Worm (Caenorhabditis elegans) whole organism, young adult: Measurements from ENCODE around the gene H10D18.1.
A peak's percentile ranks its signal among the peaks of the same experiment; 100 is the strongest.

Experiments used
- B0336.3 ChIP-seq: fragments of 200-800 bp; sonication (Bioruptor generic); IDR thresholded peaks from 2 replicates; pipeline ENCODE4 v1.3.6; 2022; ENCODE audit warnings: missing genetic modification characterization, missing compliant biosample characterization
- F33H1.4 ChIP-seq: fragments of 200-800 bp; sonication (Bioruptor generic); IDR thresholded peaks from 2 replicates; pipeline ENCODE4 v1.3.6; 2022; ENCODE audit warnings: missing genetic modification reagents, missing genetic modification characterization, missing compliant biosample characterization
- F52B5.7 ChIP-seq: sonication (generic microtip); optimal IDR thresholded peaks from 2 replicates; lab custom pipeline; 2016; ENCODE audit warnings: mild to moderate bottlenecking, missing genetic modification characterization, missing compliant biosample characterization
- F55B11.4 ChIP-seq: sonication (generic microtip); optimal IDR thresholded peaks from 2 replicates; lab custom pipeline; 2016; ENCODE audit warnings: missing compliant biosample characterization, missing genetic modification characterization, borderline replicate concordance; ENCODE audit not compliant: insufficient read depth
- K12H6.12 ChIP-seq: fragments of 200-800 bp; sonication (Bioruptor generic); optimal IDR thresholded peaks from 2 replicates; lab custom pipeline; 2018; ENCODE audit warnings: mild to moderate bottlenecking, missing genetic modification characterization, missing compliant biosample characterization
- T07F8.4 ChIP-seq: sonication (generic microtip); optimal IDR thresholded peaks from 2 replicates; lab custom pipeline; 2016; ENCODE audit warnings: mild to moderate bottlenecking, missing genetic modification characterization, moderate library complexity, missing compliant biosample characterization
- Y53F4B.3 ChIP-seq: fragments of 200-800 bp; sonication (Bioruptor generic); IDR thresholded peaks from 2 replicates; pipeline ENCODE4 v1.3.6; 2022; ENCODE audit warnings: missing genetic modification reagents, missing genetic modification characterization, missing compliant biosample characterization
- Y67H2A.10 ChIP-seq: fragments of 200-800 bp; sonication (Bioruptor generic); conservative IDR thresholded peaks from 2 replicates; pipeline ENCODE4 v1.3.6; 2022; ENCODE audit warnings: missing genetic modification reagents, missing genetic modification characterization, missing compliant biosample characterization
- Y79H2A.3 ChIP-seq: fragments of 200-800 bp; sonication (Bioruptor generic); conservative IDR thresholded peaks from 2 replicates; pipeline ENCODE4 v1.3.6; 2022; ENCODE audit warnings: missing genetic modification reagents, missing genetic modification characterization, missing compliant biosample characterization
- ZK185.1 ChIP-seq: sonication (generic microtip); optimal IDR thresholded peaks from 2 replicates; lab custom pipeline; 2016; ENCODE audit warnings: mild to moderate bottlenecking, missing genetic modification characterization, missing compliant biosample characterization; ENCODE audit not compliant: poor library complexity, severe bottlenecking
- ama-1 ChIP-seq, 3 experiments: fragments of 150-350 bp in 1 of 3; sonication (generic microtip) in 2 of 3; optimal IDR thresholded peaks; 2 replicates each; lab custom pipeline; 2014 to 2018; ENCODE audit warnings: missing biosample characterization in 2 of 3, missing genetic modification characterization in 2 of 3, missing genetic modification reagents in 2 of 3
- attf-5 ChIP-seq: fragments of 200-800 bp; sonication (Bioruptor generic); optimal IDR thresholded peaks from 2 replicates; lab custom pipeline; 2018; ENCODE audit warnings: mild to moderate bottlenecking, missing genetic modification characterization, missing compliant biosample characterization
- cebp-1 ChIP-seq, 2 experiments: fragments of 200-800 bp in 1 of 2; sonication (Bioruptor generic) in 1 of 2; sonication (generic microtip) in 1 of 2; IDR thresholded peaks in 1 of 2; optimal IDR thresholded peaks in 1 of 2; 2 replicates each; pipeline versions ENCODE4 v1.3.6 to Lab custom; 2017 to 2022; ENCODE audit warnings: missing compliant biosample characterization in 2 of 2, missing genetic modification characterization in 2 of 2, mild to moderate bottlenecking in 1 of 2, missing genetic modification reagents in 1 of 2, moderate library complexity in 1 of 2
- ceh-27 ChIP-seq: fragments of 200-800 bp; sonication (Bioruptor generic); optimal IDR thresholded peaks from 2 replicates; lab custom pipeline; 2018; ENCODE audit warnings: mild to moderate bottlenecking, missing genetic modification characterization, moderate library complexity, missing compliant biosample characterization
- ceh-79 ChIP-seq: sonication (generic microtip); optimal IDR thresholded peaks from 2 replicates; lab custom pipeline; 2017; ENCODE audit warnings: mild to moderate bottlenecking, missing genetic modification characterization, missing compliant biosample characterization
- ceh-91 ChIP-seq: fragments of 200-800 bp; sonication (Bioruptor generic); IDR thresholded peaks from 2 replicates; pipeline ENCODE4 v1.3.6; 2022; ENCODE audit warnings: missing genetic modification reagents, missing genetic modification characterization, missing compliant biosample characterization
- chd-7 ChIP-seq: sonication (generic microtip); optimal IDR thresholded peaks from 2 replicates; lab custom pipeline; 2016; ENCODE audit warnings: mild to moderate bottlenecking, missing genetic modification characterization, moderate library complexity, missing compliant biosample characterization
- egl-44 ChIP-seq: fragments of 200-800 bp; sonication (Bioruptor generic); IDR thresholded peaks from 2 replicates; pipeline ENCODE4 v1.3.6; 2022; ENCODE audit warnings: missing genetic modification reagents, missing genetic modification characterization, missing compliant biosample characterization
- egrh-3 ChIP-seq: fragments of 200-800 bp; sonication (Bioruptor generic); IDR thresholded peaks from 2 replicates; pipeline ENCODE4 v1.3.6; 2022; ENCODE audit warnings: missing genetic modification reagents, missing genetic modification characterization, missing compliant biosample characterization
- ekl-4 ChIP-seq: fragments of 200-800 bp; sonication (Bioruptor generic); IDR thresholded peaks from 2 replicates; pipeline ENCODE4 v1.3.6; 2022; ENCODE audit warnings: missing genetic modification reagents, missing genetic modification characterization, missing compliant biosample characterization
- hmg-1.2 ChIP-seq: fragments of 200-800 bp; sonication (Bioruptor generic); IDR thresholded peaks from 2 replicates; pipeline ENCODE4 v1.3.6; 2022; ENCODE audit warnings: missing genetic modification reagents, missing genetic modification characterization, missing compliant biosample characterization
- hrde-1 ChIP-seq: sonication (generic microtip); optimal IDR thresholded peaks from 2 replicates; lab custom pipeline; 2016; ENCODE audit warnings: missing genetic modification characterization, mild to moderate bottlenecking, missing compliant biosample characterization, moderate library complexity, missing genotype, missing genetic modification reagents, borderline replicate concordance
- lag-1 ChIP-seq: fragments of 200-800 bp; sonication (Bioruptor generic); IDR thresholded peaks from 2 replicates; pipeline ENCODE4 v1.3.6; 2022; ENCODE audit warnings: missing genetic modification reagents, missing genetic modification characterization, missing compliant biosample characterization
- let-526 ChIP-seq: fragments of 200-800 bp; sonication (Bioruptor generic); IDR thresholded peaks from 2 replicates; pipeline ENCODE4 v1.3.6; 2022; ENCODE audit warnings: missing genetic modification reagents, missing genetic modification characterization, missing compliant biosample characterization
- lin-40 ChIP-seq: sonication (generic microtip); optimal IDR thresholded peaks from 2 replicates; lab custom pipeline; 2016; ENCODE audit warnings: missing genetic modification characterization, mild to moderate bottlenecking, missing compliant biosample characterization, missing genotype, missing genetic modification reagents
- madf-6 ChIP-seq: fragments of 200-800 bp; sonication (Bioruptor generic); IDR thresholded peaks from 2 replicates; pipeline ENCODE4 v1.3.6; 2022; ENCODE audit warnings: missing genetic modification reagents, missing genetic modification characterization, missing compliant biosample characterization
- nfya-2 ChIP-seq: fragments of 200-800 bp; sonication (Bioruptor generic); IDR thresholded peaks from 2 replicates; pipeline ENCODE4 v1.3.6; 2022; ENCODE audit warnings: missing genetic modification reagents, missing genetic modification characterization, missing compliant biosample characterization
- nhr-80 ChIP-seq: sonication (generic microtip); optimal IDR thresholded peaks from 2 replicates; lab custom pipeline; 2016; ENCODE audit warnings: missing genetic modification characterization, missing compliant biosample characterization
- rec-8 ChIP-seq, 2 experiments: sonication (generic microtip); optimal IDR thresholded peaks; 2 replicates each; lab custom pipeline; 2016; ENCODE audit warnings: mild to moderate bottlenecking in 2 of 2, missing genetic modification characterization in 2 of 2, missing genetic modification reagents in 2 of 2, missing genotype in 2 of 2, missing biosample characterization in 1 of 2, missing compliant biosample characterization in 1 of 2, moderate library complexity in 1 of 2
- rpc-1 ChIP-seq, 2 experiments: fragments of 150-350 bp in 1 of 2; sonication (generic microtip) in 1 of 2; optimal IDR thresholded peaks; 2 replicates each; lab custom pipeline; 2014 to 2018; ENCODE audit warnings: missing biosample characterization in 1 of 2, missing genetic modification characterization in 1 of 2, missing genetic modification reagents in 1 of 2, missing genotype in 1 of 2
- tbx-9 ChIP-seq: sonication (generic microtip); optimal IDR thresholded peaks from 2 replicates; lab custom pipeline; 2016; ENCODE audit warnings: borderline replicate concordance, missing genetic modification characterization, inconsistent platforms, missing compliant biosample characterization
- unc-62 ChIP-seq: fragments of 150-350 bp; optimal IDR thresholded peaks from 2 replicates; lab custom pipeline; 2014; ENCODE audit warnings: missing biosample characterization, missing genetic modification reagents, missing genetic modification characterization
- zfh-2 ChIP-seq: fragments of 200-800 bp; sonication (Bioruptor generic); conservative IDR thresholded peaks from 2 replicates; pipeline ENCODE4 v1.3.6; 2022; ENCODE audit warnings: missing genetic modification reagents, missing genetic modification characterization, missing compliant biosample characterization
- ztf-28 ChIP-seq: fragments of 200-800 bp; sonication (Bioruptor generic); IDR thresholded peaks from 2 replicates; pipeline ENCODE4 v1.3.6; 2022; ENCODE audit warnings: missing genetic modification reagents, missing genetic modification characterization, missing compliant biosample characterization
- ztf-3 ChIP-seq: fragments of 200-800 bp; sonication (Bioruptor generic); optimal IDR thresholded peaks from 2 replicates; lab custom pipeline; 2018; ENCODE audit warnings: mild to moderate bottlenecking, missing genetic modification characterization, missing compliant biosample characterization

H10D18.1 gene

ce11 chrV:3789770-3790169 lies 25.2 kb upstream of the H10D18.1 start, which contains the start of gene R08F11.7:
R08F11.7 (plus strand) TSS chrV:3790070.
- no peak for TF ChIP-seq F55B11.4 (tag; lab: Kevin White, UChicago)
- no peak for TF ChIP-seq rec-8 (tag; optimal IDR thresholded peaks at IDR 0.05; lab: Kevin White, UChicago)
- TF ChIP-seq ceh-79 (tag; lab: Kevin White, UChicago), result no peak

- TF ChIP-seq zfh-2, result peak; percentile 61; the same call in 1 of the 2 replicates
- TF ChIP-seq egrh-3, result peak; percentile 37; the same call in 1 of the 2 replicates
- no peak for TF ChIP-seq ztf-3 (GFP tag; lab: Kevin White, UChicago)
Observed at ce11 chrV:3790424-3790823, 24.6 kb upstream of the H10D18.1 start.

ce11 chrV:3799737-3800136 lies 15.3 kb upstream of the H10D18.1 start:
- TF ChIP-seq B0336.3 (GFP tag; lab: Robert Waterston, UW), result no peak
- TF ChIP-seq, all 124 proteins: peak for 0

ce11 chrV:3800378-3800777 lies 14.6 kb upstream of the H10D18.1 start, which contains the start of gene srt-30:
srt-30 (minus strand) TSS chrV:3800478.
- TF ChIP-seq unc-62 (GFP tag; lab: Kevin White, UChicago) (no peak), B0336.3 (GFP tag; lab: Robert Waterston, UW) (no peak), Y67H2A.10 (no peak), ekl-4 (GFP tag; lab: Robert Waterston, UW) (no peak), F33H1.4 (GFP tag; lab: Robert Waterston, UW) (no peak), hrde-1 (tag; lab: Kevin White, UChicago) (no peak), ztf-28 (no peak)

ce11 chrV:3801787-3802417 lies 13.1 kb upstream of the H10D18.1 start:
- no peak for TF ChIP-seq madf-6 (GFP tag; lab: Robert Waterston, UW)
- TF ChIP-seq, all 124 proteins: peak for 0

ce11 chrV:3803343-3803742 lies 11.7 kb upstream of the H10D18.1 start, which contains the start of gene cyp-33C8:
cyp-33C8 (minus strand) TSS chrV:3803542.
- TF ChIP-seq ceh-27 (GFP tag; lab: Kevin White, UChicago) (peak; percentile 10), cebp-1 (GFP tag; IDR thresholded peaks at IDR 0.05; lab: Robert Waterston, UW) (peak; percentile 94), cebp-1 (tag; optimal IDR thresholded peaks at IDR 0.05; lab: Kevin White, UChicago) (peak; percentile 97), ceh-91 (GFP tag; lab: Robert Waterston, UW) (no peak), Y79H2A.3 (no peak), ztf-28 (no peak), lag-1 (GFP tag; lab: Robert Waterston, UW) (no peak), hrde-1 (tag; lab: Kevin White, UChicago) (no peak), ZK185.1 (no peak), chd-7 (tag; lab: Kevin White, UChicago) (no peak), nhr-80 (peak; percentile 31), hmg-1.2 (peak; percentile 6; the same call in 1 of the 2 replicates), F55B11.4 (tag; lab: Kevin White, UChicago) (no peak), Y53F4B.3 (GFP tag; lab: Robert Waterston, UW) (no peak), F52B5.7 (tag; lab: Kevin White, UChicago) (no peak), K12H6.12 (tag; lab: Kevin White, UChicago) (no peak), let-526 (no peak), attf-5 (GFP tag; lab: Kevin White, UChicago) (peak; percentile 51), egl-44 (GFP tag; lab: Robert Waterston, UW) (no peak), nfya-2 (no peak), T07F8.4 (no peak), ama-1 (optimal IDR thresholded peaks at IDR 0.05; lab: Kevin White, UChicago) (no peak), ama-1 (GFP tag; optimal IDR thresholded peaks at IDR 0.05; lab: Kevin White, UChicago) (no peak), lin-40 (tag; lab: Kevin White, UChicago) (no peak), rpc-1 (optimal IDR thresholded peaks at IDR 0.05; lab: Kevin White, UChicago) (no peak), rpc-1 (tag; optimal IDR thresholded peaks at IDR 0.05; lab: Kevin White, UChicago) (no peak), tbx-9 (tag; lab: Kevin White, UChicago) (no peak)
- TF ChIP-seq, all 124 proteins: peak for 5
